Worm (Caenorhabditis elegans) whole organism, L4 larva: ENCODE data around the gene T04C12.8.
A peak's percentile ranks its signal among the peaks of the same experiment; 100 is the strongest.

Source experiments
- F49E8.2 ChIP-seq: sonication (generic microtip); optimal IDR thresholded peaks from 2 replicates; lab custom pipeline; 2016; ENCODE audit warnings: missing compliant biosample characterization, mild to moderate bottlenecking, missing genetic modification characterization, borderline replicate concordance
- T20F7.1 ChIP-seq: fragments of 200-800 bp; sonication (Bioruptor generic); optimal IDR thresholded peaks from 2 replicates; lab custom pipeline; 2018; ENCODE audit warnings: mild to moderate bottlenecking, missing genetic modification characterization, missing compliant biosample characterization
- T26A8.4 ChIP-seq: fragments of 200-800 bp; sonication (Bioruptor generic); IDR thresholded peaks from 2 replicates; pipeline ENCODE4 v1.3.6; 2022; ENCODE audit warnings: missing genetic modification characterization, missing compliant biosample characterization
- aha-1 ChIP-seq: fragments of 150-350 bp; peaks from one replicate; lab custom pipeline; 2014; ENCODE audit warnings: missing biosample characterization, missing genetic modification characterization
- ama-1 ChIP-seq: fragments of 150-350 bp; optimal IDR thresholded peaks from 2 replicates; lab custom pipeline; 2014; ENCODE audit warnings: inconsistent platforms, mixed read lengths
- attf-4 ChIP-seq: sonication (generic microtip); optimal IDR thresholded peaks from 3 replicates; lab custom pipeline; 2017; ENCODE audit warnings: missing biosample characterization, missing genetic modification characterization
- ceh-82 ChIP-seq: sonication (generic microtip); optimal IDR thresholded peaks from 2 replicates; lab custom pipeline; 2017; ENCODE audit warnings: missing biosample characterization, missing genetic modification characterization
- daf-16 ChIP-seq, 3 experiments: sonication (generic microtip); optimal IDR thresholded peaks; 2 replicates each; lab custom pipeline; 2016 to 2017; ENCODE audit warnings: missing genetic modification characterization in 3 of 3, missing genetic modification reagents in 3 of 3, mild to moderate bottlenecking in 2 of 3, missing compliant biosample characterization in 2 of 3, missing biosample characterization in 1 of 3, moderate library complexity in 1 of 3
- dmd-6 ChIP-seq: fragments of 200-800 bp; sonication (Bioruptor generic); IDR thresholded peaks from 2 replicates; pipeline ENCODE4 v1.3.6; 2022; ENCODE audit warnings: missing genetic modification reagents, missing genetic modification characterization, missing compliant biosample characterization
- dmd-8 ChIP-seq: fragments of 200-800 bp; sonication (Bioruptor generic); IDR thresholded peaks from 2 replicates; pipeline ENCODE4 v1.3.6; 2022; ENCODE audit warnings: missing genetic modification characterization, missing compliant biosample characterization
- dmd-9 ChIP-seq: fragments of 200-800 bp; sonication (Bioruptor generic); IDR thresholded peaks from 2 replicates; pipeline ENCODE4 v1.3.6; 2022; ENCODE audit warnings: missing genetic modification reagents, missing genetic modification characterization, missing compliant biosample characterization
- dpl-1 ChIP-seq: fragments of 150-350 bp; optimal IDR thresholded peaks from 2 replicates; lab custom pipeline; 2014; ENCODE audit warnings: missing biosample characterization, missing genetic modification reagents, missing genetic modification characterization
- dve-1 ChIP-seq: sonication (generic microtip); optimal IDR thresholded peaks from 2 replicates; lab custom pipeline; 2017; ENCODE audit warnings: antibody characterized with exemption, mild to moderate bottlenecking, missing genetic modification characterization, missing compliant biosample characterization; ENCODE audit not compliant: insufficient read depth
- egl-43 ChIP-seq: fragments of 200-800 bp; sonication (Bioruptor generic); IDR thresholded peaks from 2 replicates; pipeline ENCODE4 v1.3.6; 2022; ENCODE audit warnings: missing genetic modification reagents, missing genetic modification characterization, missing compliant biosample characterization
- hif-1 ChIP-seq, 2 experiments: sonication (generic microtip); optimal IDR thresholded peaks; 2 replicates each; lab custom pipeline; 2016 to 2017; ENCODE audit warnings: missing compliant biosample characterization in 2 of 2, missing genetic modification characterization in 2 of 2, missing genetic modification reagents in 2 of 2, missing genotype in 2 of 2, mild to moderate bottlenecking in 1 of 2
- hlh-11 ChIP-seq: fragments of 200-800 bp; sonication (Bioruptor generic); optimal IDR thresholded peaks from 2 replicates; lab custom pipeline; 2018; ENCODE audit warnings: mild to moderate bottlenecking, missing genetic modification characterization, missing compliant biosample characterization
- hlh-30 ChIP-seq: sonication (generic microtip); optimal IDR thresholded peaks from 2 replicates; lab custom pipeline; 2017; ENCODE audit warnings: antibody characterized with exemption, mild to moderate bottlenecking, missing genetic modification characterization, missing compliant biosample characterization; ENCODE audit not compliant: insufficient read depth
- jun-1 ChIP-seq: fragments of 150-350 bp; optimal IDR thresholded peaks from 2 replicates; lab custom pipeline; 2014; ENCODE audit warnings: missing biosample characterization, missing genetic modification reagents, missing genetic modification characterization
- lin-13 ChIP-seq: fragments of 150-350 bp; optimal IDR thresholded peaks from 2 replicates; lab custom pipeline; 2014; ENCODE audit warnings: missing biosample characterization, missing genetic modification reagents, missing genetic modification characterization
- lin-38 ChIP-seq: fragments of 200-800 bp; sonication (Bioruptor generic); IDR thresholded peaks from 2 replicates; pipeline ENCODE4 v1.3.6; 2022; ENCODE audit warnings: missing genetic modification reagents, missing genetic modification characterization, missing compliant biosample characterization
- lsy-2 ChIP-seq, 2 experiments: fragments of 150-350 bp in 1 of 2; sonication (generic microtip) in 1 of 2; optimal IDR thresholded peaks; 2 replicates each; lab custom pipeline; 2014 to 2017; ENCODE audit warnings: missing biosample characterization in 2 of 2, missing genetic modification characterization in 2 of 2
- mes-2 ChIP-seq: sonication (generic microtip); optimal IDR thresholded peaks from 2 replicates; lab custom pipeline; 2016; ENCODE audit warnings: missing genotype, mild to moderate bottlenecking, missing genetic modification characterization, missing compliant biosample characterization; ENCODE audit not compliant: poor library complexity, severe bottlenecking
- nhr-102 ChIP-seq: sonication (generic microtip); optimal IDR thresholded peaks from 2 replicates; lab custom pipeline; 2016; ENCODE audit warnings: mild to moderate bottlenecking, missing genetic modification characterization, moderate library complexity, missing compliant biosample characterization
- nhr-11 ChIP-seq: fragments of 150-350 bp; optimal IDR thresholded peaks from 2 replicates; lab custom pipeline; 2014; ENCODE audit warnings: missing biosample characterization, missing genetic modification characterization
- nhr-237 ChIP-seq: sonication (generic microtip); optimal IDR thresholded peaks from 2 replicates; lab custom pipeline; 2017; ENCODE audit warnings: missing biosample characterization, missing genetic modification characterization
- nhr-28 ChIP-seq: fragments of 150-350 bp; optimal IDR thresholded peaks from 2 replicates; lab custom pipeline; 2014; ENCODE audit warnings: missing biosample characterization, missing genetic modification characterization
- pha-4 ChIP-seq, 2 experiments: fragments of 150-350 bp in 1 of 2; fragments of 200-800 bp in 1 of 2; sonication (Bioruptor generic) in 1 of 2; IDR thresholded peaks in 1 of 2; optimal IDR thresholded peaks in 1 of 2; 2 replicates each; pipeline versions ENCODE4 v1.3.6 to Lab custom; 2014 to 2022; ENCODE audit warnings: missing genetic modification characterization in 2 of 2, missing genetic modification reagents in 2 of 2, missing biosample characterization in 1 of 2, missing compliant biosample characterization in 1 of 2
- pqm-1 ChIP-seq: sonication (generic microtip); optimal IDR thresholded peaks from 2 replicates; lab custom pipeline; 2017; ENCODE audit warnings: missing biosample characterization, missing genetic modification characterization
- sdz-12 ChIP-seq: fragments of 200-800 bp; sonication (Bioruptor generic); optimal IDR thresholded peaks from 2 replicates; lab custom pipeline; 2018; ENCODE audit warnings: mild to moderate bottlenecking, missing genetic modification characterization, missing compliant biosample characterization
- snpc-1.2 ChIP-seq: fragments of 200-800 bp; sonication (Bioruptor generic); IDR thresholded peaks from 2 replicates; pipeline ENCODE4 v1.3.6; 2022; ENCODE audit warnings: missing genetic modification reagents, missing genetic modification characterization, missing compliant biosample characterization
- tag-97 ChIP-seq: fragments of 200-800 bp; sonication (Bioruptor generic); IDR thresholded peaks from 2 replicates; pipeline ENCODE4 v1.3.6; 2022; ENCODE audit warnings: missing genetic modification characterization, missing compliant biosample characterization
- tra-1 ChIP-seq: fragments of 200-800 bp; sonication (Bioruptor generic); IDR thresholded peaks from 2 replicates; pipeline ENCODE4 v1.3.6; 2022; ENCODE audit warnings: missing genetic modification reagents, missing genetic modification characterization, missing compliant biosample characterization
- unc-39 ChIP-seq: sonication (generic microtip); optimal IDR thresholded peaks from 2 replicates; lab custom pipeline; 2017; ENCODE audit warnings: missing biosample characterization, missing genetic modification characterization
- unc-62 ChIP-seq, 3 experiments: fragments of 150-350 bp in 1 of 3; sonication (generic microtip); optimal IDR thresholded peaks in 2 of 3; peaks in 1 of 3; 1 replicate in 1 of 3; 2 replicates in 2 of 3; lab custom pipeline; 2014 to 2017; ENCODE audit warnings: missing biosample characterization in 3 of 3, missing genetic modification characterization in 3 of 3, missing genetic modification reagents in 3 of 3, missing genotype in 1 of 3
- zag-1 ChIP-seq: fragments of 150-350 bp; optimal IDR thresholded peaks from 2 replicates; lab custom pipeline; 2014; ENCODE audit warnings: missing biosample characterization, missing genetic modification characterization
- ztf-7 ChIP-seq: fragments of 150-350 bp; optimal IDR thresholded peaks from 2 replicates; lab custom pipeline; 2014; ENCODE audit warnings: missing biosample characterization, missing genetic modification characterization

T04C12.8 gene

DNA sequence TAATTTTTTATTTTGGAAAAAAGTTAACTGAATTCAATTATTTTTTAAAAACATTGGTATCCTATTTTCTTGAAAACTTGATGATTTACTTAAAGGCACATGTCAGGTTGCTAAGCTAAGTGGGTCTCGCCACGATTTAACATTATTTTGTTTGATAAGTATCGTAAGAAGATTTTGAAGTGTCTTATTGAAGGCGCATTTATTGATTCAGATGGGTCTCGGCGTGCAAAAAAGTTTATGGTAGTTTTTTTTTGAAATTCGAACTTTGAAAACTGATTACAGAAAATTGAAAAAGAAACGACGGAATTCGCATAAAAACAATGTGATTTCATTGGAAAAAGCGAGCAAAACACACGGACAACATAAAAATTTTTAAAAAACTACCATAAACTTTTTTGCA is 13.8 kb upstream of the T04C12.8 start:
- TF ChIP-seq nhr-102 (tag; lab: Kevin White, UChicago) (no peak), dmd-6 (GFP tag; lab: Robert Waterston, UW) (no peak), unc-39 (no peak), ceh-82 (tag; lab: Kevin White, UChicago) (no peak), attf-4 (tag; lab: Kevin White, UChicago) (no peak), ztf-7 (tag; lab: Kevin White, UChicago) (no peak), hif-1 (tag; optimal IDR thresholded peaks at IDR 0.05; lab: Kevin White, UChicago) (no peak), jun-1 (no peak), F49E8.2 (tag; lab: Kevin White, UChicago) (no peak), nhr-237 (tag; lab: Kevin White, UChicago) (no peak), egl-43 (GFP tag; lab: Robert Waterston, UW) (no peak), T26A8.4 (GFP tag; lab: Robert Waterston, UW) (no peak), tra-1 (GFP tag; lab: Robert Waterston, UW) (no peak), snpc-1.2 (GFP tag; lab: Robert Waterston, UW) (no peak), mes-2 (tag; lab: Kevin White, UChicago) (no peak), T20F7.1 (GFP tag; lab: Kevin White, UChicago) (no peak)

- TF ChIP-seq egl-43 (GFP tag; lab: Robert Waterston, UW) (no peak), unc-62 (GFP tag; optimal IDR thresholded peaks at IDR 0.05 in 1 of 2; lab: Kevin White, UChicago) (peak in 1 of 2 experiments; percentile 94), unc-62 (tag; optimal IDR thresholded peaks at IDR 0.05; lab: Kevin White, UChicago) (no peak), hlh-30 (tag; lab: Kevin White, UChicago) (no peak), nhr-28 (tag; lab: Kevin White, UChicago) (peak; percentile 32), lsy-2 (tag; optimal IDR thresholded peaks at IDR 0.05; lab: Kevin White, UChicago) (peak; percentile 13 to 36), T26A8.4 (GFP tag; lab: Robert Waterston, UW) (peak; percentile 58), nhr-11 (tag; lab: Kevin White, UChicago) (peak; percentile 73), dve-1 (peak; percentile 11), lin-38 (GFP tag; lab: Robert Waterston, UW) (0 out of 2 replicates have a peak, but pooled peaks have one; percentile 7), dpl-1 (GFP tag; lab: Kevin White, UChicago) (no peak), tra-1 (GFP tag; lab: Robert Waterston, UW) (0 out of 2 replicates have a peak, but pooled peaks have one; percentile 48), dmd-8 (GFP tag; lab: Robert Waterston, UW) (0 out of 2 replicates have a peak, but pooled peaks have one; percentile 9), dmd-9 (peak; percentile 44; the same call in 1 of the 2 replicates), hlh-11 (peak; percentile 78), aha-1 (peak; percentile 94), zag-1 (tag; lab: Kevin White, UChicago) (no peak), tag-97 (GFP tag; lab: Robert Waterston, UW) (no peak), lin-13 (GFP tag; lab: Kevin White, UChicago) (peak; percentile 16), F49E8.2 (tag; lab: Kevin White, UChicago) (no peak), pha-4 (GFP tag; IDR thresholded peaks at IDR 0.05; lab: Robert Waterston, UW) (peak; percentile 47; the same call in 1 of the 2 replicates), pha-4 (tag; optimal IDR thresholded peaks at IDR 0.05; lab: Kevin White, UChicago) (no peak), dmd-6 (GFP tag; lab: Robert Waterston, UW) (peak; percentile 32; the same call in 1 of the 2 replicates), sdz-12 (GFP tag; lab: Kevin White, UChicago) (peak; percentile 21), ama-1 (lab: Kevin White, UChicago) (peak; percentile 30), daf-16 (GFP tag; optimal IDR thresholded peaks at IDR 0.05; lab: Kevin White, UChicago) (peak in 1 of 2 experiments; percentile 96), daf-16 (tag; optimal IDR thresholded peaks at IDR 0.05; lab: Kevin White, UChicago) (no peak), pqm-1 (tag; lab: Kevin White, UChicago) (no peak)
Measured at ce11 chrV:11082475-11082874, 13.3 kb upstream of the T04C12.8 start.
